Worm (Caenorhabditis elegans) whole organism, young adult: ENCODE results near the gene F35D2.6.

Experiments
- F55B11.4 ChIP-seq: sonication (generic microtip); optimal IDR thresholded peaks from 2 replicates; lab custom pipeline; 2016; ENCODE audit warnings: missing compliant biosample characterization, missing genetic modification characterization, borderline replicate concordance; ENCODE audit not compliant: insufficient read depth
- cebp-2 ChIP-seq: fragments of 200-800 bp; sonication (Bioruptor generic); IDR thresholded peaks from 2 replicates; pipeline ENCODE4 v1.3.6; 2022; ENCODE audit warnings: missing genetic modification characterization, missing compliant biosample characterization
- ceh-58 ChIP-seq: fragments of 200-800 bp; sonication (Bioruptor generic); IDR thresholded peaks from 2 replicates; pipeline ENCODE4 v1.3.6; 2022; ENCODE audit warnings: missing genetic modification characterization, missing compliant biosample characterization
- mxl-1 ChIP-seq: sonication (generic microtip); optimal IDR thresholded peaks from 2 replicates; lab custom pipeline; 2016; ENCODE audit warnings: missing genetic modification characterization, missing compliant biosample characterization
- nfya-1 ChIP-seq: sonication (generic microtip); optimal IDR thresholded peaks from 2 replicates; lab custom pipeline; 2017; ENCODE audit warnings: antibody characterized with exemption, missing compliant biosample characterization, missing genetic modification characterization, borderline replicate concordance; ENCODE audit not compliant: insufficient read depth
- nhr-80 ChIP-seq: sonication (generic microtip); optimal IDR thresholded peaks from 2 replicates; lab custom pipeline; 2016; ENCODE audit warnings: missing genetic modification characterization, missing compliant biosample characterization
- unc-130 ChIP-seq: sonication (generic microtip); optimal IDR thresholded peaks from 2 replicates; lab custom pipeline; 2016; ENCODE audit warnings: missing genetic modification reagents, missing genetic modification characterization, missing compliant biosample characterization

DNA sequence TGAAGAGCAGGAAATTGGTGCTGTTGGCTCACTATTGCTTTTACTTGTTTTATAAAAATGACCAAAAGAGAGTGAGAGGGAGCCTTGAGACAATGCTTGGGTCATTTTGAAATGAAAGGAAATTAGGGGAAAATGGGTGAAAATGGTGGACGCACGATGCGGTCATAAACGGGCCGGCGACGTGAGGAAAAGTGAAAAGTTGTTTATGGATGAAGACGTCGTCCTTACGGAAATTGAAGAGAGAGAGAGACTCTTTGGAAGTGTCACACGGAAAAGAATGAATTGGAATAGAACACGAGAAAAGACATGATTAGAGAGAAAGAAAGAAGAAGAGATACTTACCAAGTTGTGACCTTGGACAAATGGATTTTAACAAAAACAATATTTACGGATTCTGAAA lies 44.0 kb downstream of the F35D2.6 start:
- TF ChIP-seq cebp-2 (GFP tag; lab: Robert Waterston, UW): no peak
- TF ChIP-seq mxl-1 (tag; lab: Kevin White, UChicago): no peak
- no peak for TF ChIP-seq F55B11.4
- TF ChIP-seq ceh-58 (GFP tag; lab: Robert Waterston, UW): no peak
- no peak for TF ChIP-seq nhr-80 (tag; lab: Kevin White, UChicago)
- TF ChIP-seq nfya-1 (tag; lab: Kevin White, UChicago): no peak
- TF ChIP-seq unc-130 (GFP tag; lab: Kevin White, UChicago): no peak
